Worm (Caenorhabditis elegans): ENCODE data around the gene C47G2.3.

C47G2.3 gene

ce11 chrII:11336640-11337241 is 46.8 kb upstream of the C47G2.3 start:
- TF ChIP-seq unc-62 (GFP tag; optimal IDR thresholded peaks at IDR 0.05) (no peak), bed-1 (GFP tag; IDR thresholded peaks at IDR 0.05) (0 out of 2 replicates have a peak, but pooled peaks have one; percentile 20), egrh-3 (GFP tag; IDR thresholded peaks at IDR 0.05) (peak; percentile 8; the same call in 1 of the 2 replicates), zfh-2 (GFP tag; conservative IDR thresholded peaks at IDR 0.05) (peak; percentile 81), lsl-1 (GFP tag; optimal IDR thresholded peaks at IDR 0.05) (no peak)

ce11 chrII:11336163-11336562 is 46.2 kb upstream of the C47G2.3 start:
- no peak for TF ChIP-seq ceh-40 (GFP tag; IDR thresholded peaks at IDR 0.05)
- TF ChIP-seq egrh-3 (GFP tag; IDR thresholded peaks at IDR 0.05), result no peak
- no peak for TF ChIP-seq Y67H2A.10 (GFP tag; conservative IDR thresholded peaks at IDR 0.05)
- TF ChIP-seq die-1 (tag; optimal IDR thresholded peaks at IDR 0.05), result no peak
- TF ChIP-seq athp-1 (tag; optimal IDR thresholded peaks at IDR 0.05), result no peak
- TF ChIP-seq K11D2.4 (GFP tag; IDR thresholded peaks at IDR 0.05), result no peak
- TF ChIP-seq snpc-4 (GFP tag; optimal IDR thresholded peaks at IDR 0.05), result no peak
- no peak for TF ChIP-seq snpc-4 (tag; optimal IDR thresholded peaks at IDR 0.05)
- no peak for TF ChIP-seq attf-3 (GFP tag; conservative IDR thresholded peaks at IDR 0.05)
- no peak for TF ChIP-seq hrde-1 (tag; optimal IDR thresholded peaks at IDR 0.05; ENCODE audit: borderline replicate concordance)
- no peak for TF ChIP-seq snpc-1.3 (tag; optimal IDR thresholded peaks at IDR 0.05; ENCODE audit: insufficient read depth)
- TF ChIP-seq nhr-27 (tag; optimal IDR thresholded peaks at IDR 0.05), result no peak
- TF ChIP-seq cebp-1 (GFP tag; IDR thresholded peaks at IDR 0.05), result no peak
- no peak for TF ChIP-seq cebp-1 (tag; optimal IDR thresholded peaks at IDR 0.05)
- TF ChIP-seq lsy-27 (tag; optimal IDR thresholded peaks at IDR 0.05; ENCODE audit: borderline replicate concordance, insufficient read depth), result no peak
- no peak for TF ChIP-seq B0261.1 (tag; optimal IDR thresholded peaks at IDR 0.05)
- no peak for TF ChIP-seq F22D6.2 (tag; optimal IDR thresholded peaks at IDR 0.05)
- TF ChIP-seq hmg-1.2 (GFP tag; IDR thresholded peaks at IDR 0.05), result no peak
- TF ChIP-seq lin-40 (tag; optimal IDR thresholded peaks at IDR 0.05), result no peak

- TF ChIP-seq him-1 (tag; optimal IDR thresholded peaks at IDR 0.05) (no peak), rec-8 (tag; optimal IDR thresholded peaks at IDR 0.05) (no peak), lin-54 (GFP tag; optimal IDR thresholded peaks at IDR 0.05) (no peak), madf-10 (tag; optimal IDR thresholded peaks at IDR 0.05) (no peak), lsy-27 (tag; optimal IDR thresholded peaks at IDR 0.05; ENCODE audit: borderline replicate concordance, insufficient read depth) (no peak), ceh-27 (GFP tag; optimal IDR thresholded peaks at IDR 0.05) (no peak), D2030.7 (GFP tag; IDR thresholded peaks at IDR 0.05) (no peak)
These were observed 45.7 kb upstream of the C47G2.3 start for ce11 chrII:11335670-11336069.

- no peak for TF ChIP-seq ceh-40 (GFP tag; IDR thresholded peaks at IDR 0.05)
- no peak for TF ChIP-seq chd-7 (tag; optimal IDR thresholded peaks at IDR 0.05)
- no peak for TF ChIP-seq Y95B8A.8 (GFP tag; IDR thresholded peaks at IDR 0.05)
- TF ChIP-seq nfya-1 (tag; optimal IDR thresholded peaks at IDR 0.05; ENCODE audit: borderline replicate concordance, insufficient read depth), result no peak
- peak; percentile 68 for TF ChIP-seq dox-1 (GFP tag; IDR thresholded peaks at IDR 0.05)
- TF ChIP-seq ekl-4 (GFP tag; IDR thresholded peaks at IDR 0.05), result peak; percentile 34; the same call in 1 of the 2 replicates
- TF ChIP-seq xnd-1 (tag; optimal IDR thresholded peaks at IDR 0.05), result no peak
- TF ChIP-seq tbx-9 (tag; optimal IDR thresholded peaks at IDR 0.05; ENCODE audit: borderline replicate concordance), result no peak
- TF ChIP-seq ztf-22 (GFP tag; optimal IDR thresholded peaks at IDR 0.05), result no peak
- no peak for TF ChIP-seq F52B5.7 (tag; optimal IDR thresholded peaks at IDR 0.05)
- no peak for TF ChIP-seq aptf-3 (GFP tag; IDR thresholded peaks at IDR 0.05)
- TF ChIP-seq snpc-1.3 (tag; optimal IDR thresholded peaks at IDR 0.05; ENCODE audit: insufficient read depth), result peak; percentile 61
- TF ChIP-seq hmg-20 (GFP tag; IDR thresholded peaks at IDR 0.05), result 0 out of 2 replicates have a peak, but pooled peaks have one; percentile 54
- no peak for TF ChIP-seq egrh-3 (GFP tag; IDR thresholded peaks at IDR 0.05)
- TF ChIP-seq Y56A3A.18 (GFP tag; IDR thresholded peaks at IDR 0.05), result no peak
- no peak for TF ChIP-seq nfya-2 (GFP tag; IDR thresholded peaks at IDR 0.05)
These were observed 44.1 kb upstream of the C47G2.3 start for ce11 chrII:11333846-11334638.

All from whole organism, young adult.